Fruit fly (Drosophila melanogaster) whole organism, embryonic: ENCODE results near the gene Rab9Fb.

Experiments
- Atf-2 ChIP-seq: fragments of 200-800 bp; sonication (Bioruptor generic); optimal IDR thresholded peaks from 2 replicates; lab custom pipeline; 2016; ENCODE audit warnings: missing biosample characterization, missing genetic modification characterization
- BEAF-32 ChIP-seq: fragments of 200-800 bp; sonication (Bioruptor generic); optimal IDR thresholded peaks from 3 replicates; lab custom pipeline; 2017; ENCODE audit warnings: missing biosample characterization, missing genetic modification characterization, mild to moderate bottlenecking, moderate library complexity, missing genetic modification reagents
- CG11504 ChIP-seq: fragments of 200-800 bp; sonication (Bioruptor generic); optimal IDR thresholded peaks from 3 replicates; lab custom pipeline; 2019; ENCODE audit warnings: missing biosample characterization, mild to moderate bottlenecking, missing genetic modification characterization, moderate library complexity
- CG14860 ChIP-seq: fragments of 200-800 bp; sonication (Bioruptor generic); IDR thresholded peaks from 3 replicates; pipeline ENCODE4 v1.3.6; 2022; ENCODE audit warnings: missing biosample characterization, missing genetic modification characterization; ENCODE audit not compliant: partially characterized antibody
- CG1603 ChIP-seq: fragments of 200-800 bp; sonication (Bioruptor generic); optimal IDR thresholded peaks from 2 replicates; lab custom pipeline; 2019; ENCODE audit warnings: missing biosample characterization, mild to moderate bottlenecking, missing genetic modification characterization, moderate library complexity
- CG16779 ChIP-seq: fragments of 200-800 bp; sonication (Bioruptor generic); IDR thresholded peaks from 2 replicates; pipeline ENCODE4 v1.3.6; 2022; ENCODE audit warnings: missing biosample characterization, missing genetic modification characterization
- CG32767 ChIP-seq: fragments of 200-800 bp; sonication (Bioruptor generic); IDR thresholded peaks from 2 replicates; pipeline ENCODE4 v1.3.6; 2022; ENCODE audit warnings: missing biosample characterization, missing genetic modification characterization
- CG34422 ChIP-seq: fragments of 200-800 bp; sonication (Bioruptor generic); IDR thresholded peaks from 3 replicates; pipeline ENCODE4 v1.3.6; 2022; ENCODE audit warnings: missing biosample characterization, missing genetic modification characterization
- CG4360 ChIP-seq: fragments of 200-800 bp; sonication (Bioruptor generic); IDR thresholded peaks from 2 replicates; pipeline ENCODE4 v1.3.6; 2022; ENCODE audit warnings: missing biosample characterization, missing genetic modification characterization
- CG6791 ChIP-seq: fragments of 200-800 bp; sonication (Bioruptor generic); IDR thresholded peaks from 3 replicates; pipeline ENCODE4 v1.3.6; 2022; ENCODE audit warnings: missing biosample characterization, missing genetic modification characterization; ENCODE audit not compliant: partially characterized antibody
- CG9932 ChIP-seq: fragments of 200-800 bp; sonication (Bioruptor generic); IDR thresholded peaks from 2 replicates; pipeline ENCODE4 v1.3.6; 2022; ENCODE audit warnings: missing biosample characterization, missing genetic modification characterization
- Dll ChIP-seq: fragments of 200-800 bp; sonication (Bioruptor generic); IDR thresholded peaks from 4 replicates; pipeline ENCODE4 v1.3.6; 2022; ENCODE audit warnings: missing biosample characterization, missing genetic modification characterization; ENCODE audit not compliant: partially characterized antibody
- Elba2 ChIP-seq: fragments of 200-800 bp; sonication (Bioruptor generic); optimal IDR thresholded peaks from 3 replicates; lab custom pipeline; 2016; ENCODE audit warnings: missing biosample characterization, missing genetic modification characterization
- Fer3 ChIP-seq: fragments of 200-800 bp; sonication (Bioruptor generic); optimal IDR thresholded peaks from 2 replicates; lab custom pipeline; 2018; ENCODE audit warnings: missing biosample characterization, mild to moderate bottlenecking, missing genetic modification characterization, moderate library complexity
- Gsc ChIP-seq: fragments of 200-800 bp; sonication (Bioruptor generic); IDR thresholded peaks from 2 replicates; pipeline ENCODE4 v1.3.6; 2022; ENCODE audit warnings: missing biosample characterization, missing genetic modification characterization
- Hand ChIP-seq: fragments of 200-800 bp; sonication (Bioruptor generic); optimal IDR thresholded peaks from 2 replicates; lab custom pipeline; 2017; ENCODE audit warnings: mild to moderate bottlenecking, missing biosample characterization, missing genetic modification reagents, missing genetic modification characterization
- Jarid2 ChIP-seq: fragments of 200-800 bp; sonication (Bioruptor generic); optimal IDR thresholded peaks from 3 replicates; lab custom pipeline; 2017; ENCODE audit warnings: mild to moderate bottlenecking, missing biosample characterization, missing genetic modification reagents, missing genetic modification characterization
- NFAT ChIP-seq: fragments of 200-800 bp; sonication (Bioruptor generic); IDR thresholded peaks from 2 replicates; pipeline ENCODE4 v1.3.6; 2022; ENCODE audit warnings: missing biosample characterization, missing genetic modification characterization
- Opbp ChIP-seq: fragments of 200-800 bp; sonication (Bioruptor generic); IDR thresholded peaks from 3 replicates; pipeline ENCODE4 v1.3.6; 2022; ENCODE audit warnings: missing biosample characterization, missing genetic modification characterization; ENCODE audit not compliant: partially characterized antibody
- Rfx ChIP-seq: fragments of 200-800 bp; sonication (Bioruptor generic); IDR thresholded peaks from 2 replicates; pipeline ENCODE4 v1.3.6; 2022; ENCODE audit warnings: missing biosample characterization, missing genetic modification characterization
- Trl ChIP-seq, 3 experiments: fragments of >200 bp in 2 of 3; fragments of 200-800 bp in 1 of 3; sonication (Bioruptor generic) in 1 of 3; optimal IDR thresholded peaks; 2 replicates in 1 of 3; 3 replicates in 2 of 3; lab custom pipeline; 2016 to 2017; ENCODE audit warnings: missing biosample characterization in 1 of 3, missing genetic modification characterization in 1 of 3
- amos ChIP-seq: fragments of 200-800 bp; sonication (Bioruptor generic); IDR thresholded peaks from 2 replicates; pipeline ENCODE4 v1.3.6; 2022; ENCODE audit warnings: missing biosample characterization, missing genetic modification characterization; ENCODE audit not compliant: partially characterized antibody
- ash1 ChIP-seq: fragments of 200-800 bp; sonication (Bioruptor generic); optimal IDR thresholded peaks from 2 replicates; lab custom pipeline; 2018; ENCODE audit warnings: missing biosample characterization, mild to moderate bottlenecking, missing genetic modification characterization
- chm ChIP-seq: fragments of 200-800 bp; sonication (Bioruptor generic); IDR thresholded peaks from 2 replicates; pipeline ENCODE4 v1.3.6; 2022; ENCODE audit warnings: missing biosample characterization, missing genetic modification characterization
- chn ChIP-seq: fragments of 200-800 bp; sonication (Bioruptor generic); optimal IDR thresholded peaks from 2 replicates; lab custom pipeline; 2016; ENCODE audit warnings: missing biosample characterization, missing genetic modification characterization
- ci ChIP-seq: fragments of 200-800 bp; sonication (Bioruptor generic); IDR thresholded peaks from 3 replicates; pipeline ENCODE4 v1.3.6; 2022; ENCODE audit warnings: missing biosample characterization, missing genetic modification characterization
- crc ChIP-seq: fragments of 200-800 bp; sonication (Bioruptor generic); optimal IDR thresholded peaks from 2 replicates; lab custom pipeline; 2016; ENCODE audit warnings: missing biosample characterization, missing genetic modification characterization
- crol ChIP-seq: fragments of 200-800 bp; sonication (Bioruptor generic); IDR thresholded peaks from 2 replicates; pipeline ENCODE4 v1.3.6; 2022; ENCODE audit warnings: missing biosample characterization, missing genetic modification characterization
- gcm2 ChIP-seq: fragments of 200-800 bp; sonication (Bioruptor generic); optimal IDR thresholded peaks from 2 replicates; lab custom pipeline; 2016; ENCODE audit warnings: missing biosample characterization, missing genetic modification characterization
- ham ChIP-seq: fragments of 200-800 bp; sonication (Bioruptor generic); IDR thresholded peaks from 2 replicates; pipeline ENCODE4 v1.3.6; 2022; ENCODE audit warnings: missing biosample characterization, missing genetic modification characterization
- hth ChIP-seq: fragments of >200 bp; optimal IDR thresholded peaks from 2 replicates; lab custom pipeline; 2017; ENCODE audit warnings: inconsistent platforms
- insv ChIP-seq, 2 experiments: fragments of 200-800 bp; sonication (Bioruptor generic); optimal IDR thresholded peaks; 3 replicates each; lab custom pipeline; 2016 to 2018; ENCODE audit warnings: missing biosample characterization in 2 of 2, missing genetic modification characterization in 2 of 2
- jigr1 ChIP-seq: fragments of 200-800 bp; sonication (Bioruptor generic); IDR thresholded peaks from 3 replicates; pipeline ENCODE4 v1.3.6; 2022; ENCODE audit warnings: missing biosample characterization, missing genetic modification characterization
- kay ChIP-seq: fragments of 200-800 bp; sonication (Bioruptor generic); optimal IDR thresholded peaks from 2 replicates; lab custom pipeline; 2016; ENCODE audit warnings: missing biosample characterization, missing genetic modification characterization
- lola ChIP-seq, 3 experiments: fragments of >200 bp in 2 of 3; fragments of 200-800 bp in 1 of 3; sonication (Bioruptor generic) in 1 of 3; optimal IDR thresholded peaks; 2 replicates each; lab custom pipeline; 2017 to 2019; ENCODE audit warnings: missing biosample characterization in 3 of 3, missing genetic modification characterization in 3 of 3, mild to moderate bottlenecking in 1 of 3, moderate library complexity in 1 of 3
- nom ChIP-seq: fragments of 200-800 bp; sonication (Bioruptor generic); optimal IDR thresholded peaks from 2 replicates; lab custom pipeline; 2017; ENCODE audit warnings: missing biosample characterization, missing genetic modification characterization, mild to moderate bottlenecking, moderate library complexity, missing genetic modification reagents
- ro ChIP-seq: fragments of 200-800 bp; sonication (Bioruptor generic); IDR thresholded peaks from 2 replicates; pipeline ENCODE4 v1.3.6; 2022; ENCODE audit warnings: missing biosample characterization, missing genetic modification characterization
- row ChIP-seq: fragments of 200-800 bp; sonication (Bioruptor generic); IDR thresholded peaks from 3 replicates; pipeline ENCODE4 v1.3.6; 2022; ENCODE audit warnings: missing biosample characterization, missing genetic modification characterization
- salm ChIP-seq: fragments of 200-800 bp; sonication (Bioruptor generic); optimal IDR thresholded peaks from 2 replicates; lab custom pipeline; 2018; ENCODE audit warnings: missing biosample characterization, mild to moderate bottlenecking, missing genetic modification characterization
- sd ChIP-seq: fragments of 200-800 bp; sonication (Bioruptor generic); optimal IDR thresholded peaks from 3 replicates; lab custom pipeline; 2018; ENCODE audit warnings: missing biosample characterization, mild to moderate bottlenecking, missing genetic modification characterization, moderate library complexity
- sens ChIP-seq: fragments of 200-800 bp; sonication (Bioruptor generic); peaks from one replicate; lab custom pipeline; 2016; ENCODE audit warnings: missing biosample characterization, missing genetic modification characterization
- shn ChIP-seq: fragments of 200-800 bp; sonication (Bioruptor generic); optimal IDR thresholded peaks from 3 replicates; lab custom pipeline; 2016; ENCODE audit warnings: missing biosample characterization, missing genetic modification characterization
- so ChIP-seq: fragments of 200-800 bp; sonication (Bioruptor generic); IDR thresholded peaks from 3 replicates; pipeline ENCODE4 v1.3.6; 2022; ENCODE audit warnings: missing biosample characterization, missing genetic modification characterization
- unc-4 ChIP-seq: fragments of 200-800 bp; sonication (Bioruptor generic); IDR thresholded peaks from 2 replicates; pipeline ENCODE4 v1.3.6; 2022; ENCODE audit warnings: missing biosample characterization, missing genetic modification characterization; ENCODE audit not compliant: partially characterized antibody
- vvl ChIP-seq: fragments of 200-800 bp; sonication (Bioruptor generic); IDR thresholded peaks from 2 replicates; pipeline ENCODE4 v1.3.6; 2022; ENCODE audit warnings: missing biosample characterization, missing genetic modification characterization
- z ChIP-seq: fragments of 200-800 bp; sonication (Bioruptor generic); IDR thresholded peaks from 3 replicates; pipeline ENCODE4 v1.3.6; 2022; ENCODE audit warnings: missing biosample characterization, missing genetic modification characterization

Rab9Fb gene

dm6 chrX:10932300-10932699 lies 20.0 kb downstream of the Rab9Fb start (continued):
- TF ChIP-seq crol (GFP tag; lab: Robert Waterston, UW) (peak; percentile 56), jigr1 (GFP tag; lab: Robert Waterston, UW) (no peak), ham (GFP tag; lab: Robert Waterston, UW) (no peak), nom (GFP tag; lab: Kevin White, UChicago) (peak; percentile 68), z (GFP tag; lab: Robert Waterston, UW) (no peak)

- TF ChIP-seq crc (GFP tag; lab: Kevin White, UChicago): no peak
- TF ChIP-seq z (GFP tag; lab: Robert Waterston, UW): peak; percentile 70; the same call in 2 of the 3 replicates
- TF ChIP-seq Fer3 (tag; lab: Kevin White, UChicago): no peak
- TF ChIP-seq jigr1 (GFP tag; lab: Robert Waterston, UW): no peak
- TF ChIP-seq Dll: no peak
- no peak for TF ChIP-seq CG14860
- TF ChIP-seq Elba2 (GFP tag; lab: Kevin White, UChicago): peak; percentile 29
- no peak for TF ChIP-seq chn (GFP tag; lab: Kevin White, UChicago)
- TF ChIP-seq Rfx: no peak
- no peak for TF ChIP-seq CG16779 (GFP tag; lab: Robert Waterston, UW)
- no peak for TF ChIP-seq gcm2 (GFP tag; lab: Kevin White, UChicago)
- TF ChIP-seq kay (GFP tag; lab: Kevin White, UChicago): no peak
- TF ChIP-seq Trl (optimal IDR thresholded peaks at IDR 0.05; lab: Kevin White, UChicago): peak; percentile 43 to 48
- no peak for TF ChIP-seq Trl (GFP tag; optimal IDR thresholded peaks at IDR 0.05; lab: Kevin White, UChicago)
- peak in 1 of 2 experiments; percentile 81 for TF ChIP-seq insv (GFP tag; optimal IDR thresholded peaks at IDR 0.05; lab: Kevin White, UChicago)
- TF ChIP-seq so (GFP tag; lab: Robert Waterston, UW): no peak
- peak; percentile 84 for TF ChIP-seq CG4360 (GFP tag; lab: Robert Waterston, UW)
- no peak for TF ChIP-seq CG11504 (tag; lab: Kevin White, UChicago)
- TF ChIP-seq lola (GFP tag; optimal IDR thresholded peaks at IDR 0.05; lab: Kevin White, UChicago): no peak
- no peak for TF ChIP-seq Gsc (GFP tag; lab: Robert Waterston, UW)
- peak; percentile 62 for TF ChIP-seq sd (tag; lab: Kevin White, UChicago)
- TF ChIP-seq hth (lab: Kevin White, UChicago): no peak
Measured at dm6 chrX:10931250-10931649, 21.0 kb downstream of the Rab9Fb start.

dm6 chrX:10930553-10931092 lies 21.7 kb downstream of the Rab9Fb start, which contains the start of gene Myo10A:
TSS of gene Myo10A (plus strand) at chrX:10930840.
- TF ChIP-seq ro (no peak), row (GFP tag; lab: Robert Waterston, UW) (peak; percentile 27; the same call in 1 of the 3 replicates), sens (GFP tag; lab: Kevin White, UChicago) (peak; percentile 73), NFAT (GFP tag; lab: Robert Waterston, UW) (0 out of 2 replicates have a peak, but pooled peaks have one; percentile 17), CG32767 (no peak), Atf-2 (GFP tag; lab: Kevin White, UChicago) (no peak), BEAF-32 (GFP tag; lab: Kevin White, UChicago) (peak; percentile 8), salm (tag; lab: Kevin White, UChicago) (no peak), Elba2 (GFP tag; lab: Kevin White, UChicago) (peak; percentile 81), CG34422 (GFP tag; lab: Robert Waterston, UW) (0 out of 3 replicates have a peak, but pooled peaks have one; percentile 21), sd (tag; lab: Kevin White, UChicago) (peak; percentile 59), vvl (peak; percentile 21; the same call in 1 of the 2 replicates), Jarid2 (GFP tag; lab: Kevin White, UChicago) (peak; percentile 69), ci (GFP tag; lab: Robert Waterston, UW) (peak; percentile 39; the same call in 1 of the 3 replicates), CG6791 (0 out of 3 replicates have a peak, but pooled peaks have one; percentile 40), CG9932 (peak; percentile 37; the same call in 1 of the 2 replicates), shn (GFP tag; lab: Kevin White, UChicago) (no peak), CG1603 (tag; lab: Kevin White, UChicago) (no peak), chm (0 out of 2 replicates have a peak, but pooled peaks have one; percentile 28), unc-4 (0 out of 2 replicates have a peak, but pooled peaks have one; percentile 13), amos (GFP tag; lab: Robert Waterston, UW) (0 out of 2 replicates have a peak, but pooled peaks have one; percentile 16), Hand (GFP tag; lab: Kevin White, UChicago) (no peak), Opbp (GFP tag; lab: Robert Waterston, UW) (0 out of 3 replicates have a peak, but pooled peaks have one; percentile 14), ash1 (no peak)
